Worm (Caenorhabditis elegans) whole organism, midembryonic: Measurements from ENCODE around the gene Y5F2A.4.

Source experiments
- cog-1 ChIP-seq: sonication (generic microtip); optimal IDR thresholded peaks from 2 replicates; lab custom pipeline; 2016; ENCODE audit warnings: missing genetic modification characterization, missing compliant biosample characterization
- klf-2 ChIP-seq: fragments of 200-800 bp; sonication (Bioruptor generic); conservative IDR thresholded peaks from 2 replicates; pipeline ENCODE4 v1.3.6; 2022; ENCODE audit warnings: missing genetic modification reagents, missing genetic modification characterization, missing compliant biosample characterization

DNA sequence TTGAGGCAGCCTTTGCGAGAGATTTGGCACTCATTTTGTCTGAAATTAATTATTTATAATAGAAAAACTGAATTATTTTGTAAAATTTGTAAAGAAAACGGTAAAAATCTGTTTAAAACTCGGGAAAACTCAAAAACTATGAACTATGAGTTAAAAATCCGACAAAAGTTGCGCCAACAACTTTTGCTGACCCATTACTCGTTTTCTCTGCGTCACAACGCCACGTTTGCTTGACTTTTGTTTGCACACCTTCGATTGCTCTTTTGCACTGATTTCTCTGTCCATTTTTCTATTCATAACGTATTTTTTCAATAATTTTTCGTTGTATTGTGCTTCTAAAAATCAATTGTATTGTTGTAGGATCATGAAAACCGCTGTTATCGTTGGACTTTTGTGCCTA is 42.2 kb downstream of the Y5F2A.4 start, which contains the start of gene fkb-1:
- no peak for TF ChIP-seq cog-1 (tag; lab: Kevin White, UChicago)
- no peak for TF ChIP-seq klf-2 (GFP tag; lab: Robert Waterston, UW)
